Worm (Caenorhabditis elegans) whole organism, L2 larva: ENCODE measurements around the gene glp-1.

Source experiments
- nhr-23 ChIP-seq: fragments of 150-350 bp; optimal IDR thresholded peaks from 2 replicates; lab custom pipeline; 2014; ENCODE audit warnings: missing biosample characterization, missing genetic modification reagents, missing genetic modification characterization
- nhr-237 ChIP-seq: fragments of 150-350 bp; optimal IDR thresholded peaks from 2 replicates; lab custom pipeline; 2014; ENCODE audit warnings: missing biosample characterization, missing genetic modification characterization
- ztf-1 ChIP-seq: fragments of 200-800 bp; sonication (Bioruptor generic); conservative IDR thresholded peaks from 2 replicates; pipeline ENCODE4 v1.3.6; 2022; ENCODE audit warnings: missing genetic modification characterization, missing compliant biosample characterization

DNA sequence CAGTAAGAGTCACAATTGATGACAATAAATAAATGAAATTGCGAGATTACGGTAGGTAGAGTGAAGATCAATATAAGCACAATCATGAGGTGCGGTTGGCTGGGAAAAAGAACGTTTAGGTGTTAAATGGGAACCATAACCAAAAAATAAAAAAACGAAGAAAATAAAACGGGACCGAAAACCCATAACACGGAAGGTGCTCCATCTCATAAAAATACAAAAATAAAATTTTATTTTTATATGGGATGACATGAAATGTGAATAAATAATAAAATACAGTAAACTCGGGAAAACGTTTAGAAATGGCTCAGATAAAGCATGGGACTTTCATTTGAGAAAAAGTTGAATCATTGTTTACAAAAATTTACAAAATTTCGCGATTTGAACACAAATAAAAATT lies 16.5 kb upstream of the glp-1 start, which contains the start of gene F02A9.7:
- no peak for TF ChIP-seq nhr-23
- TF ChIP-seq nhr-237 (tag; lab: Kevin White, UChicago): no peak
- no peak for TF ChIP-seq ztf-1 (GFP tag; lab: Robert Waterston, UW)
